Fruit fly (Drosophila melanogaster) whole organism, embryonic: ENCODE data around the gene CG33062.

Source experiments
- B-H2 ChIP-seq: fragments of 200-800 bp; sonication (Bioruptor generic); optimal IDR thresholded peaks from 2 replicates; lab custom pipeline; 2018; ENCODE audit warnings: missing biosample characterization, mild to moderate bottlenecking, missing genetic modification characterization
- BEAF-32 ChIP-seq: fragments of 200-800 bp; sonication (Bioruptor generic); optimal IDR thresholded peaks from 3 replicates; lab custom pipeline; 2017; ENCODE audit warnings: missing biosample characterization, missing genetic modification characterization, mild to moderate bottlenecking, moderate library complexity, missing genetic modification reagents
- CG10209 ChIP-seq: fragments of 200-800 bp; sonication (Bioruptor generic); optimal IDR thresholded peaks from 3 replicates; lab custom pipeline; 2017; ENCODE audit warnings: missing biosample characterization, mild to moderate bottlenecking, missing genetic modification characterization, missing genetic modification reagents
- CG11093 ChIP-seq: fragments of 200-800 bp; sonication (Bioruptor generic); IDR thresholded peaks from 3 replicates; pipeline ENCODE4 v1.3.6; 2022; ENCODE audit warnings: missing biosample characterization, missing genetic modification characterization
- CG1233 ChIP-seq: fragments of 200-800 bp; sonication (Bioruptor generic); optimal IDR thresholded peaks from 4 replicates; lab custom pipeline; 2018; ENCODE audit warnings: missing biosample characterization, mild to moderate bottlenecking, missing genetic modification characterization
- CG12391 ChIP-seq: fragments of 200-800 bp; sonication (Bioruptor generic); optimal IDR thresholded peaks from 3 replicates; lab custom pipeline; 2018; ENCODE audit warnings: missing biosample characterization, mild to moderate bottlenecking, missing genetic modification characterization, moderate library complexity
- CG13424 ChIP-seq: fragments of 200-800 bp; sonication (Bioruptor generic); optimal IDR thresholded peaks from 2 replicates; lab custom pipeline; 2019; ENCODE audit warnings: missing biosample characterization, mild to moderate bottlenecking, missing genetic modification characterization, moderate library complexity
- CG15696 ChIP-seq: fragments of 200-800 bp; sonication (Bioruptor generic); optimal IDR thresholded peaks from 2 replicates; lab custom pipeline; 2019; ENCODE audit warnings: missing biosample characterization, mild to moderate bottlenecking, missing genetic modification characterization, moderate library complexity
- CG17385 ChIP-seq: fragments of 200-800 bp; sonication (Bioruptor generic); optimal IDR thresholded peaks from 3 replicates; lab custom pipeline; 2018; ENCODE audit warnings: missing biosample characterization, mild to moderate bottlenecking, missing genetic modification characterization
- CG17802 ChIP-seq: fragments of 200-800 bp; sonication (Bioruptor generic); optimal IDR thresholded peaks from 2 replicates; lab custom pipeline; 2018; ENCODE audit warnings: missing biosample characterization, mild to moderate bottlenecking, missing genetic modification characterization, moderate library complexity
- CG2678 ChIP-seq: fragments of 200-800 bp; sonication (Bioruptor generic); optimal IDR thresholded peaks from 3 replicates; lab custom pipeline; 2019; ENCODE audit warnings: missing biosample characterization, mild to moderate bottlenecking, missing genetic modification characterization, moderate library complexity
- CG2712 ChIP-seq: fragments of 200-800 bp; optimal IDR thresholded peaks from 3 replicates; lab custom pipeline; 2019; ENCODE audit warnings: missing biosample characterization, mild to moderate bottlenecking, missing genetic modification characterization, moderate library complexity
- CG3995 ChIP-seq: fragments of 200-800 bp; sonication (Bioruptor generic); optimal IDR thresholded peaks from 3 replicates; lab custom pipeline; 2016; ENCODE audit warnings: missing biosample characterization, missing genetic modification characterization
- CG4360 ChIP-seq: fragments of 200-800 bp; sonication (Bioruptor generic); IDR thresholded peaks from 2 replicates; pipeline ENCODE4 v1.3.6; 2022; ENCODE audit warnings: missing biosample characterization, missing genetic modification characterization
- CG6272 ChIP-seq: fragments of 200-800 bp; sonication (Bioruptor generic); IDR thresholded peaks from 2 replicates; pipeline ENCODE4 v1.3.6; 2022; ENCODE audit warnings: missing biosample characterization, missing genetic modification characterization
- CG6683 ChIP-seq: fragments of 200-800 bp; sonication (Bioruptor generic); optimal IDR thresholded peaks from 2 replicates; lab custom pipeline; 2017; ENCODE audit warnings: missing biosample characterization, mild to moderate bottlenecking, missing genetic modification characterization, missing genetic modification reagents
- CoRest ChIP-seq: fragments of 200-800 bp; sonication (Bioruptor generic); optimal IDR thresholded peaks from 3 replicates; lab custom pipeline; 2018; ENCODE audit warnings: missing biosample characterization, mild to moderate bottlenecking, missing genetic modification characterization, moderate library complexity
- D ChIP-seq, 2 experiments: fragments of 200-800 bp in 1 of 2; fragments of >200 bp in 1 of 2; sonication (Bioruptor generic) in 1 of 2; optimal IDR thresholded peaks; 2 replicates in 1 of 2; 3 replicates in 1 of 2; lab custom pipeline; 2017; ENCODE audit warnings: mild to moderate bottlenecking in 1 of 2, missing biosample characterization in 1 of 2, missing genetic modification characterization in 1 of 2, missing genetic modification reagents in 1 of 2
- Dref ChIP-seq: fragments of 200-800 bp; sonication (Bioruptor generic); IDR thresholded peaks from 2 replicates; pipeline ENCODE4 v1.3.6; 2022; ENCODE audit warnings: missing biosample characterization, missing genetic modification characterization
- HmgD ChIP-seq: fragments of 200-800 bp; sonication (Bioruptor generic); optimal IDR thresholded peaks from 3 replicates; lab custom pipeline; 2016; ENCODE audit warnings: missing biosample characterization, missing genetic modification characterization
- Hr3 ChIP-seq: fragments of 200-800 bp; sonication (Bioruptor generic); optimal IDR thresholded peaks from 3 replicates; lab custom pipeline; 2016; ENCODE audit warnings: missing biosample characterization, missing genetic modification characterization
- Hsf ChIP-seq: fragments of 200-800 bp; sonication (Bioruptor generic); optimal IDR thresholded peaks from 3 replicates; lab custom pipeline; 2016; ENCODE audit warnings: missing biosample characterization, missing genetic modification characterization
- MBD-R2 ChIP-seq: fragments of 200-800 bp; sonication (Bioruptor generic); IDR thresholded peaks from 2 replicates; pipeline ENCODE4 v1.3.6; 2022; ENCODE audit warnings: missing biosample characterization, missing genetic modification characterization
- Xbp1 ChIP-seq: fragments of 200-800 bp; sonication (Bioruptor generic); optimal IDR thresholded peaks from 3 replicates; lab custom pipeline; 2016; ENCODE audit warnings: missing biosample characterization, mild to moderate bottlenecking, missing genetic modification characterization
- YL-1 ChIP-seq: fragments of 200-800 bp; sonication (Bioruptor generic); optimal IDR thresholded peaks from 3 replicates; lab custom pipeline; 2017; ENCODE audit warnings: missing biosample characterization, mild to moderate bottlenecking, missing genetic modification characterization
- btn ChIP-seq: fragments of 200-800 bp; sonication (Bioruptor generic); optimal IDR thresholded peaks from 2 replicates; lab custom pipeline; 2016; ENCODE audit warnings: missing biosample characterization, missing genetic modification characterization
- cato ChIP-seq: fragments of 200-800 bp; sonication (Bioruptor generic); optimal IDR thresholded peaks from 2 replicates; lab custom pipeline; 2016; ENCODE audit warnings: missing biosample characterization, missing genetic modification characterization, borderline replicate concordance
- croc ChIP-seq: fragments of 200-800 bp; sonication (Bioruptor generic); conservative IDR thresholded peaks from 3 replicates; pipeline ENCODE4 v1.3.6; 2022; ENCODE audit warnings: missing biosample characterization, missing genetic modification characterization
- dmrt11E ChIP-seq: fragments of 200-800 bp; sonication (Bioruptor generic); optimal IDR thresholded peaks from 3 replicates; lab custom pipeline; 2018; ENCODE audit warnings: missing biosample characterization, mild to moderate bottlenecking, missing genetic modification characterization, moderate library complexity
- eyg ChIP-seq: fragments of 200-800 bp; sonication (Bioruptor generic); optimal IDR thresholded peaks from 3 replicates; lab custom pipeline; 2016; ENCODE audit warnings: missing biosample characterization, missing genetic modification characterization
- fd96Cb ChIP-seq: fragments of 200-800 bp; sonication (Bioruptor generic); optimal IDR thresholded peaks from 2 replicates; lab custom pipeline; 2018; ENCODE audit warnings: missing biosample characterization, mild to moderate bottlenecking, missing genetic modification characterization, moderate library complexity
- fru ChIP-seq: fragments of >200 bp; optimal IDR thresholded peaks from 2 replicates; lab custom pipeline; 2017
- hbn ChIP-seq: fragments of 200-800 bp; sonication (Bioruptor generic); IDR thresholded peaks from 2 replicates; pipeline ENCODE4 v1.3.6; 2022; ENCODE audit warnings: missing biosample characterization, missing genetic modification characterization; ENCODE audit not compliant: partially characterized antibody
- her ChIP-seq: fragments of 200-800 bp; sonication (Bioruptor generic); optimal IDR thresholded peaks from 2 replicates; lab custom pipeline; 2016; ENCODE audit warnings: missing biosample characterization, missing genetic modification characterization
- hkb ChIP-seq, 2 experiments: fragments of 200-800 bp in 1 of 2; fragments of >200 bp in 1 of 2; sonication (Bioruptor generic) in 1 of 2; IDR thresholded peaks in 1 of 2; optimal IDR thresholded peaks in 1 of 2; 2 replicates each; pipeline versions ENCODE4 v1.3.6 to Lab custom; 2017 to 2022; ENCODE audit warnings: missing biosample characterization in 1 of 2, missing genetic modification characterization in 1 of 2
- jumu ChIP-seq: fragments of 200-800 bp; sonication (Bioruptor generic); optimal IDR thresholded peaks from 3 replicates; lab custom pipeline; 2016; ENCODE audit warnings: missing biosample characterization, missing genetic modification characterization
- mld ChIP-seq: fragments of 200-800 bp; sonication (Bioruptor generic); IDR thresholded peaks from 3 replicates; pipeline ENCODE4 v1.3.6; 2022; ENCODE audit warnings: missing biosample characterization, missing genetic modification characterization; ENCODE audit not compliant: partially characterized antibody
- nmo ChIP-seq: fragments of 200-800 bp; sonication (Bioruptor generic); optimal IDR thresholded peaks from 2 replicates; lab custom pipeline; 2018; ENCODE audit warnings: missing biosample characterization, mild to moderate bottlenecking, missing genetic modification characterization, moderate library complexity
- pan ChIP-seq, 4 experiments: fragments of >200 bp in 3 of 4; fragments of 200-800 bp in 1 of 4; sonication (Bioruptor generic) in 1 of 4; optimal IDR thresholded peaks in 3 of 4; IDR thresholded peaks in 1 of 4; 2 replicates each; pipeline versions ENCODE4 v1.3.6 to Lab custom; 2017 to 2022; ENCODE audit warnings: missing biosample characterization in 2 of 4, missing genetic modification characterization in 2 of 4, mixed read lengths in 1 of 4
- row ChIP-seq: fragments of 200-800 bp; sonication (Bioruptor generic); IDR thresholded peaks from 3 replicates; pipeline ENCODE4 v1.3.6; 2022; ENCODE audit warnings: missing biosample characterization, missing genetic modification characterization
- ssp ChIP-seq: fragments of 200-800 bp; sonication (Bioruptor generic); IDR thresholded peaks from 2 replicates; pipeline ENCODE4 v1.3.6; 2022; ENCODE audit warnings: missing biosample characterization, missing genetic modification characterization
- stwl ChIP-seq: fragments of 200-800 bp; sonication (Bioruptor generic); optimal IDR thresholded peaks from 3 replicates; lab custom pipeline; 2018; ENCODE audit warnings: missing biosample characterization, mild to moderate bottlenecking, missing genetic modification characterization, moderate library complexity
- tna ChIP-seq: fragments of 200-800 bp; sonication (Bioruptor generic); IDR thresholded peaks from 2 replicates; pipeline ENCODE4 v1.3.6; 2022; ENCODE audit warnings: missing biosample characterization, missing genetic modification characterization; ENCODE audit not compliant: partially characterized antibody
- trh ChIP-seq: fragments of 200-800 bp; sonication (Bioruptor generic); optimal IDR thresholded peaks from 2 replicates; lab custom pipeline; 2016; ENCODE audit warnings: missing biosample characterization, missing genetic modification characterization
- vvl ChIP-seq: fragments of 200-800 bp; sonication (Bioruptor generic); IDR thresholded peaks from 2 replicates; pipeline ENCODE4 v1.3.6; 2022; ENCODE audit warnings: missing biosample characterization, missing genetic modification characterization
- wor ChIP-seq: fragments of 200-800 bp; sonication (Bioruptor generic); IDR thresholded peaks from 2 replicates; pipeline ENCODE4 v1.3.6; 2022; ENCODE audit warnings: missing biosample characterization, missing genetic modification characterization

The CG33062 gene

DNA sequence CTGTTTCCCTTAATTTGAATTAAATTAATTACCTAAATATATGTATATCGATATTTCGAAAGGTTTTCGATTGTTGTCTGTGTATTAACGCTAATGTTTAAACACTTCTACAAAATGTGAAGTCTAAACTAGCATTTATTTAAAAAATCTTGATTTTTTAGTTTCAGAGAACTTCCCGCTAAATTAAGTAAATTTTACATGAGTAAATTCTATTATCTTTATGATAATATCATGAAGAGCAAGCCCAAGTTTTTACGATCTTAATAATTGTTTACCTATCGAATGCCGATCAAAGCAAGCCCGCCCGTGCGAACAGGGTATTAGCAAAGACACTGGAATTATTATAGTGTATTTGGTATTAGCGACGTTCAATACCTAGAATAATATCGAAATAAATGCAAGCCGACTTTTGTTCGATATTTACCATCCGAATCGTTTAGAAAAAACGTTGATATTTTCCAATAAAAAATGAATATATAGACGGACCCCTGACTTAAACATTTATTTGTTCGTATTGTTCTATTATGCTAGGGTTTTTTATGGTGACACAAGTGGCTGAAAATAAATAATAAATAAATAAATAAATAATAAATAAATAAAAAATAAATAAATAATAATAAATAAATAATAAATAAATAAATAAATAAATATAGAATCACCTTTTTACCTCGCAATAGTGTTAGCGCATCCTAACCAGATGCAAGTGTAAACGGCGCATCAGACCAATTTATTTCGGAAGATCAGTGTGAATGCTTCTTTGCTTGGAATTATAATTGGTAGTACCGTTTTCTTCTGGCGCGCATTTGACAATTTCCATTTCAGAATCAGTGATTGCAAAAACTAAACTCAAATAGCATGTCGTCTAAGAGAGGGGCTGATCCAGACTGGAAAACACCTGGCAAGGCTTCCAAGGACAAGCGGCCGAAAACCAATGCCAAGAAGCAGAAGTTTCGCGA is at the start of gene CG33062, which contains the start of gene Chd3 (continued):
- TF ChIP-seq Xbp1 (GFP tag; lab: Kevin White, UChicago) = peak; percentile 24
- TF ChIP-seq CG11093 (GFP tag; lab: Robert Waterston, UW) = peak; percentile 40; the same call in 1 of the 3 replicates
- TF ChIP-seq CG10209 (GFP tag; lab: Kevin White, UChicago) = peak; percentile 31
- peak; percentile 53 for TF ChIP-seq CG2712 (tag; lab: Kevin White, UChicago)
- TF ChIP-seq btn = no peak
- peak; percentile 60 for TF ChIP-seq CoRest (tag; lab: Kevin White, UChicago)
- no peak for TF ChIP-seq pan (optimal IDR thresholded peaks at IDR 0.05; lab: Kevin White, UChicago)
- TF ChIP-seq pan (GFP tag; optimal IDR thresholded peaks at IDR 0.05 in 1 of 2, IDR thresholded peaks at IDR 0.05 in 1 of 2) = peak in 1 of 2 experiments; percentile 8
- TF ChIP-seq CG13424 (tag; lab: Kevin White, UChicago) = peak; percentile 23
- no peak for TF ChIP-seq trh (GFP tag; lab: Kevin White, UChicago)
- peak; percentile 4 for TF ChIP-seq CG1233 (GFP tag; lab: Kevin White, UChicago)
- no peak for TF ChIP-seq fru
- no peak for TF ChIP-seq eyg
- peak; percentile 55 for TF ChIP-seq CG6272
- peak; percentile 7 for TF ChIP-seq jumu (GFP tag; lab: Kevin White, UChicago)
- TF ChIP-seq D (optimal IDR thresholded peaks at IDR 0.05; lab: Kevin White, UChicago) = no peak
- TF ChIP-seq D (GFP tag; optimal IDR thresholded peaks at IDR 0.05; lab: Kevin White, UChicago) = no peak
- TF ChIP-seq her (GFP tag; lab: Kevin White, UChicago) = no peak
- TF ChIP-seq YL-1 (GFP tag; lab: Kevin White, UChicago) = peak; percentile 2
- TF ChIP-seq wor (GFP tag; lab: Robert Waterston, UW) = 0 out of 2 replicates have a peak, but pooled peaks have one; percentile 16
- TF ChIP-seq dmrt11E = peak; percentile 55
- TF ChIP-seq tna (GFP tag; lab: Robert Waterston, UW) = no peak
- TF ChIP-seq CG17802 (tag; lab: Kevin White, UChicago) = peak; percentile 90
- peak; percentile 16 for TF ChIP-seq stwl
- TF ChIP-seq Dref = peak; percentile 58
- peak; percentile 70 for TF ChIP-seq BEAF-32 (GFP tag; lab: Kevin White, UChicago)
- no peak for TF ChIP-seq HmgD (GFP tag; lab: Kevin White, UChicago)
- 0 out of 3 replicates have a peak, but pooled peaks have one; percentile 12 for TF ChIP-seq mld (GFP tag; lab: Robert Waterston, UW)
- TF ChIP-seq hkb (optimal IDR thresholded peaks at IDR 0.05; lab: Kevin White, UChicago) = no peak
- TF ChIP-seq hkb (GFP tag; IDR thresholded peaks at IDR 0.05; lab: Robert Waterston, UW) = no peak
- peak; percentile 29 for TF ChIP-seq CG15696 (tag; lab: Kevin White, UChicago)
- TF ChIP-seq nmo = peak; percentile 69
- no peak; the same call in 1 of the 2 replicates for TF ChIP-seq vvl (GFP tag; lab: Robert Waterston, UW)
- peak; percentile 6 for TF ChIP-seq Hr3 (GFP tag; lab: Kevin White, UChicago)
- peak; percentile 20 for TF ChIP-seq fd96Cb (tag; lab: Kevin White, UChicago)
- peak; percentile 22; the same call in 1 of the 3 replicates for TF ChIP-seq croc
- TF ChIP-seq hbn = 0 out of 2 replicates have a peak, but pooled peaks have one; percentile 15
- peak; percentile 97 for TF ChIP-seq ssp (GFP tag; lab: Robert Waterston, UW)
- peak; percentile 32; the same call in 1 of the 2 replicates for TF ChIP-seq MBD-R2 (GFP tag; lab: Robert Waterston, UW)
- TF ChIP-seq CG17385 = peak; percentile 7
- no peak for TF ChIP-seq cato (GFP tag; lab: Kevin White, UChicago)
- peak; percentile 39 for TF ChIP-seq CG12391
- TF ChIP-seq CG6683 (GFP tag; lab: Kevin White, UChicago) = no peak
- no peak for TF ChIP-seq B-H2 (GFP tag; lab: Kevin White, UChicago)
- no peak for TF ChIP-seq CG4360 (GFP tag; lab: Robert Waterston, UW)
- TF ChIP-seq row (GFP tag; lab: Robert Waterston, UW) = peak; percentile 79
- TF ChIP-seq CG2678 (tag; lab: Kevin White, UChicago) = peak; percentile 48
- TF ChIP-seq CG3995 (GFP tag; lab: Kevin White, UChicago) = no peak
- no peak for TF ChIP-seq Hsf (GFP tag; lab: Kevin White, UChicago)
